Worm (Caenorhabditis elegans): ENCODE data around the gene sre-54.

- TF ChIP-seq B0310.2 (tag; optimal IDR thresholded peaks at IDR 0.05) (no peak), tra-4 (tag; optimal IDR thresholded peaks at IDR 0.05) (no peak), scrt-1 (GFP tag; IDR thresholded peaks at IDR 0.05) (no peak), hmg-4 (GFP tag; optimal IDR thresholded peaks at IDR 0.05) (no peak), ama-1 (optimal IDR thresholded peaks at IDR 0.05) (no peak), flt-1 (GFP tag; IDR thresholded peaks at IDR 0.05) (no peak), hmbx-1 (tag; optimal IDR thresholded peaks at IDR 0.05) (no peak), pes-1 (GFP tag; IDR thresholded peaks at IDR 0.05) (no peak), F13C5.2 (tag; optimal IDR thresholded peaks at IDR 0.05) (no peak), ceh-13 (GFP tag; optimal IDR thresholded peaks at IDR 0.05) (no peak), hnd-1 (tag; optimal IDR thresholded peaks at IDR 0.05) (no peak)
Observed at ce11 chrII:12382625-12383562, 50.2 kb downstream of the sre-54 start, which contains the start of gene btb-14.

All from whole organism, early embryonic.